Worm (Caenorhabditis elegans) whole organism, L4/young adult: ENCODE measurements around the gene K08D8.1.
A peak's percentile ranks its signal among the peaks of the same experiment; 100 is the strongest.

Experiments used
- W03F9.2 ChIP-seq: fragments of 150-350 bp; optimal IDR thresholded peaks from 2 replicates; lab custom pipeline; 2014; ENCODE audit warnings: missing biosample characterization, missing genetic modification characterization
- dao-5 ChIP-seq: sonication (generic microtip); optimal IDR thresholded peaks from 2 replicates; lab custom pipeline; 2016; ENCODE audit warnings: missing genotype, missing genetic modification characterization, moderate library complexity, missing compliant biosample characterization
- him-1 ChIP-seq: sonication (generic microtip); optimal IDR thresholded peaks from 2 replicates; lab custom pipeline; 2016; ENCODE audit warnings: missing genotype, missing genetic modification reagents, missing genetic modification characterization, missing compliant biosample characterization

Gene K08D8.1

DNA sequence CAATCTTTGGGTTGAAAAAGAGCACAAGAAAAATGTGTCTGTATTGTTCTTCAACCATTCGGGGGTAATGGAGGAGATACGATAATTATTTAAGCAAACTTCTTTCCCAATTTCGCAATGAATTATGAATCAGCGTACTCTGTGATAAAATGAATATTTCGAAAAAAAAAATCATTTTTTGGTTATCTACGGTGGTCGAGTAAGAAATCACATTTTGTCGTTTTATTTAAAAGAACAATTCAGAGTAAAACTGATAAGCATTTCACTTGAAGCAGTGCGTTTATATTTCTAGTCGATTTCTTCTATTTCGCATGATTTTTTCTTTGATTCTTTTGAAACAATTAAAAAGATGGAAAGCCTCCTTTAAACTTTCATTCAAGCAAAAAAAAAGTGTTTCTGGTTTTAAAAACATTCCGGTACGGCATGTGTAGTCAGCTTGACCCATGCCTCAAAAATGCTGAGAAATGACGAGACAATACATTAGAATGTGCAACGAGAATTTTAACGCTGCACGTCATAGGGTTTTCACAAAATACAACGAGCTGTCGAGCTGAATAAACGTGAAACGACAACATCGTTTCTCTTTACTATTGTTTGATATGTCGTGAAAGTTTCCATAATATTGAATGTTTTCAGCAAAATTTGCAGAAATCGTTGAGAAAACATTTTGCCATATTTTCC, 10.3 kb downstream of the K08D8.1 start, which contains the start of gene K08D8.2:
Gene K08D8.2, plus strand, starts transcription at position 631 of the 681 bp plus-strand sequence.
- no peak for TF ChIP-seq dao-5
- no peak for TF ChIP-seq him-1
- TF ChIP-seq W03F9.2: no peak

DNA sequence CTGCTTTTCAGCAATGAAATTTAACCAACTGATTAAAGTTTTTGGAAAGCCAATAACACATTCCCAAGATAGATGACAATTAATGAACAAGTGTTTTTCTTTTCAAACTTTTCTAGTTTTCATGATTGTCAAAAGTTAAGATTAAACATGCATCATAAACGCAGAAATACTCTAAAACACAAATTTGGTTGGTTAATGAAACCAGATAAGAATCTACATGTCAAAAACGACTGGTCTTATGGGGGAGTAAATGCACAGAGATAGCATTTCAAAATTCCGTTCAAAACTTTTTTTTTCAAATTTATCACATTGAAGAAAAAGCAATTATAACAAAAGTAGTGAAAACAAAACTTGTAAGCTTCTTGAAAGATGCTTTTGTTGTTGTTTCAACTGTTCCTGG, 11.4 kb downstream of the K08D8.1 start:
- TF ChIP-seq him-1 (no peak), W03F9.2 (no peak), dao-5 (no peak)

DNA sequence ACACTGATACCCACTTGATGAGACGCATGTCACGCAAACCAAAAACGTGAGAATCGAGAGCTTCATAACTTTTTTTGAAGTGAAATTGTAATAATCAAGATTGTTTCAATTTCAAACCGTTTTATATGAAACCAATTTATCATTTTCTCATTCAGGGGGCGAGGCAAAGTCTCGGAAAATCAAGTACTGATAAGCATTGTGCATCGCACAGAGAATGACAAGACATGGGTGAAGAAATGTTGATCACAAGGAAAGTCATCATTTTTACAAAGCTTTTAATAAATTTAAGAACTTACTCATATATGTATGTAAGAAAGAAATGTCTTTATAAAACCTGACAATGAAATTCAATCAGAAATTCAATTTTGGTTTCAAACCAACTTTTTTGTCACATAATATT, 14.2 kb downstream of the K08D8.1 start, which contains the start of gene K08D8.3:
Gene K08D8.3, minus strand, starts transcription at position 131 of the 400 bp plus-strand sequence.
- no peak for TF ChIP-seq dao-5
- no peak for TF ChIP-seq W03F9.2
- TF ChIP-seq him-1: no peak

DNA sequence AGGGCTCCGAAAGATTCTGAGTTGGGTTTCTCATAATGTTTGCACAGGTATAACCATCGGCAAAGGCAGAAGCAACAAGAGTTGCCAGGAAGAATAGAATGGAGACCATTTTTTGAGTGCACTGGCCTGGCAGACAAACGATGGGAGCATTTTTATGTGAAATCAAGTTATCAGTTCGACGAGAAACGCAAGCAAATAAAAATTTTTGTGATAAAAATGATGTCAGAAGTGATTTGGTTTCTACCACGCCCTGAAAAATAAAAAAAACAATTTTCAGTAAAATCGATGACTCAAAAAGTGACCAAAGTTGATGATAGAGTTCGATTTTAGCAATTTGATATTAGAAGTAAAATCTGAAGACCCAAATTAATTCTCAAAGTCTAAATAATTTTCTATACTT, 17.6 kb downstream of the K08D8.1 start, which contains the start of gene K08D8.4:
Gene K08D8.4, minus strand, starts transcription at position 128 of the 400 bp plus-strand sequence.
- TF ChIP-seq him-1 (no peak), dao-5 (no peak)

DNA sequence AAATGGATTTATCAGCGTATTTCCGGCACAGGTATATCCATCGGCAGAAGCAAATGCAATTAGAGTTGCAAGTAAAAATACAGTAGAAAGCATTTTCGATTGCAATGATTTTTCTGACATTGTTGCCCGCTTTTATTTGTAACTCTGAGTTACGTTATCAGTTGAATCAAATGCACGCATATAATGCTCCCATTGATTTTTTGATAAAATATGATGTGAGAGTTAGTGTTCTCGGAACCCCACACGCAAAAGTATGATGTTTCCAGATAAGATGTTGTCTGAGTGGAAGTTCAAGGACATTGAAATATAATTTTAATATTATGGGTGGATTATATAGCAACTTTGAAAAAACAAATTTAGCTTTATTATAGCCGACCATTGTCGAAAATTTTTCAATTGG, 19.7 kb downstream of the K08D8.1 start, which contains the start of gene K08D8.5:
Gene K08D8.5, minus strand, starts transcription at position 140 of the 400 bp plus-strand sequence.
- TF ChIP-seq him-1 (no peak), W03F9.2 (no peak), dao-5 (no peak)

DNA sequence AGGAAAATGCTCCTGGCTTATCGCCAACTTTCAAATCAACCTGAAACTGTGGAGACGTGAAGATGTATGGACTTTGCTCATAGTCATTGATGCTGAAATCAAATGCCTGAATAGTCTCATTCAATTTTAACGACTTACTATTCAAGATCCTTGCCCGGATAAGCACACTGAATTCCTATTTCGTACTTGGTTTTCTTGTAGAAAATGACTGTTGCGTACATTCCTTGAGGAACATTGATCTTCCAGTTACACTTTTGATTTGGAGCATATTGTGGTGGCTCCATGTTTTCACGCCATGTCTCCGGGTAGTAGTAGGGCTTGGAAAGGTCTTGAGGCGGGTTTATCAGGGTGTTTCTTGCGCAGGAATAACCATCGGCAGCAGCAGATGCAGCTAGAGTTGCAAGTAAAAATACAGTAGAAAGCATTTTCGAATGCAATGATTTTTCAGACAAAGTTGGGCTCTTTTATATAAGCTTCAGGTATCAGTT, 22.3 kb downstream of the K08D8.1 start, which contains the start of gene irg-6:
Gene irg-6, minus strand, starts transcription at position 438 of the 488 bp plus-strand sequence.
- TF ChIP-seq him-1: no peak
- TF ChIP-seq dao-5: no peak
- TF ChIP-seq W03F9.2: no peak

DNA sequence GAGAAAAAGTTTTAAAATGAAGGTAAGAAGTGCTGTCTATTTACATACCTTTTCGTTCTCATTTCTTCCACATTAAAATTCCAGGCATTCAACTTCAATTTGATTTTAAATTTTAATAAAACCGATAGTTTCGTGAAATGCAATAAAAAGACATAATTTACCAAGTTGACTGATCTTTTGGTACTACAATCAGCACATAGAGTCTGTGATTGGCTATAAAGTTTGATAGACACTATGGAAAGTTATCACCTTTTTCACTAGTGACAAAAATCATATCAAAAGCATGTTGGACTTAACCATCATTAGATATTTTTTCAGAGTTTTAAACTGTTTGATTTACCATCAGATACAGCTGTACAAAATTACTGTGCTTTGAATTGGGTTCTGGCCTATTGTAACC, 23.2 kb downstream of the K08D8.1 start, which contains the start of gene srz-15:
Gene srz-15, plus strand, starts transcription at position 301 of the 400 bp plus-strand sequence.
- TF ChIP-seq dao-5: no peak
- no peak for TF ChIP-seq him-1
- TF ChIP-seq W03F9.2: no peak

DNA sequence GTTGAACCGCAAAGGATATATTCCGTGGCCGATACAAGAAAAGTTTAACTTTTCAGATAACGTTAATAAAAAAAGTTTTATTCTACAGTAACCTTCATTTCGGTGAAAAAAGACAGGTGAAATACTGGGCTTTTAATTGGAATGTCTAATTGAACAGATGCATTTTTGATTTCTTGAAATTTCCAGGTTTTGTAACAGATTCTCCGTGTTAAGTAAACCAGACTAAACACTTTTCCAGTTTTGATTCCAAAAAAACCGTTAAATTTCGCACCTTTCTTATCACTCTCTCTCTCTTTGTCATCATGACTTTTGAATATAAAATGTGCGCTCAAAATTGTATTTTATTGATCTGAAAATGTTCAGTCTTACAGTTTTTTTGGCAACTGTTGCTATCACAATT, 26.0 kb downstream of the K08D8.1 start, which contains the start of gene C32H11.3:
Gene C32H11.3, plus strand, starts transcription at position 301 of the 400 bp plus-strand sequence.
- TF ChIP-seq W03F9.2 (no peak), dao-5 (no peak), him-1 (no peak)

DNA sequence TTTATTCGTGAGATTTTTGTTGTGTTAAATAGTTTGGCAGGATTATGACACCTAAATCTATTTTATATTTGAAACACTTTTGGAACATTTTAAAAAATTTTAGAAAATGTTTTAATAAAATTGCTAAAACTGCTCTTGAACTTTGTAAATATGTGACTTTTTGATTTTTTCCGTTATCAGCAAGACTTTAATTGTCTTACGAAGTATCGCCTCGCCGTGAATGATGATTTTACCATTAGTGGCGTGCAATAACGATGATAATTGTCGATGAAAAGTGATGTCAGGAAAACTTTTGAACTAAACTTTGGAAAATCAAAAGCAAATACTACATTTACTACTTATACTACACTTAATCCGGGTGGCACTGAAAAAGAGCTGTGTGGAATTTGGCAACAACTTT, 28.3 kb downstream of the K08D8.1 start:
- TF ChIP-seq W03F9.2: no peak
- no peak for TF ChIP-seq dao-5
- TF ChIP-seq him-1: no peak

DNA sequence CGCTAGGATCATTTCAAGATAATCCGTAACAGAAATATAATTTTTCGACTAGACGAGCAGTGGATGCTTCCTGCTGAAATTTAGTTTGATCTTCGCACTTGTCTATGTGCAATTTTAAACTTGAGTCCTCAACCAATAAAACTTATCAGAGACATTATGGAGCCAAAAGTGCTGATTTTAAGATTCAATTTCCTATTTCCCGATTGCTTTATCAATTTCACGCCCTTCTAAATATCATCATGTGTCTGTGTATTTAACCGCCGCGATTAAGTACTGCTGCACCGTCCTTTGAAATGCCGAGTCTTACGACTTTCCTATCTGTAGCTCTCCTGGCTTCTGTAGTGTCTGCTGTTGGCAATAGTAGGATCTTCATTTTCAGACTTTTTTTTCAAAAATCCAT, 28.7 kb downstream of the K08D8.1 start, which contains the start of gene C32H11.4:
Gene C32H11.4, plus strand, starts transcription at position 238 of the 400 bp plus-strand sequence.
- TF ChIP-seq him-1: no peak
- no peak for TF ChIP-seq dao-5
- no peak for TF ChIP-seq W03F9.2

DNA sequence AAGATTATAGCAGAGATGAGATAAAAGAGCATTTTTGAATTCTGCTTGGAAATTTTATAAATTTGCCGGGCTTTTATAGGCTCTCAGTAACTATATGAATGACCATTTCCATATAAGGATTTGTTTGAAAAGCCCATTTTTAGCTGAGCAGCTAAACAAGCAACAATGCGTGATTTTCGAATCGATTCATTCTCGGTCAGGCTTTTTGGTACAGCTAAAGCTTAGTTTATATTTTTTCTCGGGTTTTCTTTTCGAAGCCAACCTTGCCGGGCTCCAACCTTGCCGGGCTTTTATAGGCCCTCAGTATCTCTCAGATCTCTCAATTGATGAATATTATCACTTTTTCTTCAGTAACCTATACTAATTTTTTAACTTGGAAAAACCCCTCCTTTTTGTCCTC, 32.0 kb downstream of the K08D8.1 start, which contains the start of gene srlf-4:
Gene srlf-4, minus strand, starts transcription at position 101 of the 400 bp plus-strand sequence.
- TF ChIP-seq W03F9.2: no peak

DNA sequence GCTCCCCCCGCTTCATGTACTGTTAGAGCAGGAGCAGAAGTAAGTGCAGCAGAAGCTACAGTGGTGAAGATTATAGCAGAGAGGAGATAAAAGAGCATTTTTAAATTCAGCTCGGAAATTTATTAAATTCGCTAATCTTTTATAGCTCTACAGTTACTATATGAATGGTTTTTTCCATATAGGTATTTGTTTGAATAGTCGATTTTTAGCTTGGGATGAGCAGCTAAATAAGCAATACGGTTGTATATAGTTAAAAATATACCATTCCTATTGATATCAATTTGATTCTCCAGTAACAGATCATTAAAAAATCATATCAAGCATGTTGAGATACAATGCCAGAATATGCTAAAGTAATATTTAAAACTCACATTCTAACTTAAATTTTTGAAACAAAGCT, 34.3 kb downstream of the K08D8.1 start, which contains the start of gene srlf-5:
Gene srlf-5, minus strand, starts transcription at position 101 of the 400 bp plus-strand sequence.
- no peak for TF ChIP-seq him-1
- TF ChIP-seq W03F9.2: no peak
- TF ChIP-seq dao-5: no peak

DNA sequence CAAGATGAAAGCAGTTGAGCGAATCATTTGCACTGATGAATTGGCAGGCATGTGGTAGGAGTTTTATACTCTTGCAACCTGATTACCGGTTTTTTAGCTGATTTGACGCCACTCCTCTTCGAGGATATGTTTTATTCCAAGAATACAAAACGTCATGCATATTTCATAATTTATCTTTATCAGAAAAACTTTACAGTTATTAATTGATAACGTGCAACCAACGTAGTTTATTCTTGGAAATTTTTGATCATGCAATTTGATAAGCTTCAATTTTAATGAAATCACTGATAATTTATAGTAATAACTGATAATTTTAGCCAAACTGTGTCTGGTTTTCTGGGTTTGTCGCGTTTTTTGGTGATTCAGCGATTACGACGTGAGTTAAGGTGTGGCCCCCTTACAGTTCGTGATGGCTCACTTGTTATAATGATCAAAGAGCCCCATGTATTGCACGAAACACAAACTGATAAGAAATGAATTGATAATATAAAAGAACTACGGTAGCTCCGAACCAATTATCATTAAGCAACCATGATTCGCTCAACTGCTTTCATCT, 44.0 kb downstream of the K08D8.1 start, which contains the start of the genes cld-1 and dod-21:
Gene cld-1, minus strand, starts transcription at position 51 of the 556 bp plus-strand sequence.
Gene dod-21, plus strand, starts transcription at position 518 of the 556 bp plus-strand sequence.
- TF ChIP-seq W03F9.2: peak; percentile 28
- no peak for TF ChIP-seq dao-5
- TF ChIP-seq him-1: no peak

DNA sequence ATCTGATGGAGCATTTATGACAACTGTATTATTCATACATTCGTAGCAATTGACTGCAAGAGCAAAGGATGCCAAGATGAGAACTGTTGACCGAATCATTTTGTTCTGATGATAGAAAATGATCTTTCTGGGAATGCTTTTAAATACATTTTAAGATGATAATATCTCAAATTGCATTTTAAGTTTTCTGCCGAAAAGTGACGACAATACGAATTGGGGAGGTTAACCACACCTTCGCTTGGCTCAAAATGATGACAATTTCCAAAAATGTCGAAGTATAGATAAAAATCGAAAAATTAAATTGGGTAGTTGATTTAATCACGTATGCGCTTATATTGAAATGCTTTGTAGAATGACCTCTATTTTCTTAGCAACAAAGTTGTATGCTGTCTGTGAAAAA, 49.0 kb downstream of the K08D8.1 start, which contains the start of gene dod-24:
Gene dod-24, minus strand, starts transcription at position 101 of the 400 bp plus-strand sequence.
- TF ChIP-seq W03F9.2 (no peak), him-1 (no peak), dao-5 (no peak)

DNA sequence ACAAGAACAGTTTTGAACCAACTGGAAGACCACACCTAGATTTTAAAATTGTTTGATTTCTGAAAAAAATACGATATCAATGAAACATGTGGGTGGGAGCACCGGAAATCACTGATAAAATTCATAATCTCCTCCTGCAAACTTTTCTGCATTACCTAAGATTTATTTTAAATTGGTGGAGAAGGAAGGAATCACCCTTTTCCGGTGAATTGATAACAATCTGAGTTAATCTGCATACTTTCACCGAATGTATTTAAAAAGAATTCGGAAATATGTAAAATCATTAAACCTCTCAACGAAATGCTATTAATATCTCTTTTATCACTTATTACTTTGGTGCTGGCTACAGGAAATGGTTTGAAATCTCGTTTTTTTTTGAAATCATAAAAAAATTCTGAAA, 50.3 kb downstream of the K08D8.1 start, which contains the start of gene dct-19:
Gene dct-19, plus strand, starts transcription at position 301 of the 400 bp plus-strand sequence.
- TF ChIP-seq W03F9.2: no peak
- TF ChIP-seq dao-5: no peak
- no peak for TF ChIP-seq him-1
